Worm (Caenorhabditis elegans) whole organism, L4 larva: ENCODE measurements around the gene got-1.2.

ENCODE experiments used
- F44E2.7 ChIP-seq: fragments of 200-800 bp; sonication (Bioruptor generic); IDR thresholded peaks from 2 replicates; pipeline ENCODE4 v2.1.2; 2022; ENCODE audit warnings: missing genetic modification characterization, missing compliant biosample characterization
- R02D3.7 ChIP-seq: fragments of 150-350 bp; sonication (generic microtip); optimal IDR thresholded peaks from 3 replicates; lab custom pipeline; 2014; ENCODE audit warnings: missing biosample characterization, missing genetic modification characterization
- Y75B8A.6 ChIP-seq: fragments of 200-800 bp; sonication (Bioruptor generic); IDR thresholded peaks from 2 replicates; pipeline ENCODE4 v1.3.6; 2022; ENCODE audit warnings: missing genetic modification reagents, missing genetic modification characterization, missing compliant biosample characterization
- aha-1 ChIP-seq: fragments of 150-350 bp; peaks from one replicate; lab custom pipeline; 2014; ENCODE audit warnings: missing biosample characterization, missing genetic modification characterization
- ama-1 ChIP-seq: fragments of 150-350 bp; optimal IDR thresholded peaks from 2 replicates; lab custom pipeline; 2014; ENCODE audit warnings: inconsistent platforms, mixed read lengths
- arid-1 ChIP-seq: fragments of 200-800 bp; sonication (Bioruptor generic); conservative IDR thresholded peaks from 2 replicates; pipeline ENCODE4 v1.3.6; 2022; ENCODE audit warnings: missing genetic modification reagents, missing genetic modification characterization, missing compliant biosample characterization
- attf-4 ChIP-seq: sonication (generic microtip); optimal IDR thresholded peaks from 3 replicates; lab custom pipeline; 2017; ENCODE audit warnings: missing biosample characterization, missing genetic modification characterization
- ceh-20 ChIP-seq: fragments of 200-800 bp; sonication (Bioruptor generic); IDR thresholded peaks from 2 replicates; pipeline ENCODE4 v1.3.6; 2022; ENCODE audit warnings: missing genetic modification reagents, missing genetic modification characterization, missing compliant biosample characterization
- ceh-44 ChIP-seq: fragments of 200-800 bp; sonication (Bioruptor generic); IDR thresholded peaks from 2 replicates; pipeline ENCODE4 v1.3.6; 2022; ENCODE audit warnings: missing genetic modification reagents, missing genetic modification characterization, missing compliant biosample characterization
- ces-1 ChIP-seq: fragments of 150-350 bp; sonication (generic microtip); optimal IDR thresholded peaks from 4 replicates; lab custom pipeline; 2014; ENCODE audit warnings: missing biosample characterization, missing genetic modification reagents, missing genetic modification characterization
- cey-2 ChIP-seq: sonication (generic microtip); optimal IDR thresholded peaks from 3 replicates; lab custom pipeline; 2017; ENCODE audit warnings: missing genetic modification characterization, mild to moderate bottlenecking, missing compliant biosample characterization, antibody characterized with exemption, borderline replicate concordance; ENCODE audit not compliant: insufficient read depth
- ctbp-1 ChIP-seq: fragments of 200-800 bp; sonication (Bioruptor generic); IDR thresholded peaks from 2 replicates; pipeline ENCODE4 v1.3.6; 2022; ENCODE audit warnings: missing genetic modification reagents, missing genetic modification characterization, missing compliant biosample characterization
- daf-12 ChIP-seq: fragments of 150-350 bp; optimal IDR thresholded peaks from 2 replicates; lab custom pipeline; 2014; ENCODE audit warnings: missing biosample characterization, missing genetic modification reagents, missing genetic modification characterization
- daf-16 ChIP-seq, 3 experiments: sonication (generic microtip); optimal IDR thresholded peaks; 2 replicates each; lab custom pipeline; 2016 to 2017; ENCODE audit warnings: missing genetic modification characterization in 3 of 3, missing genetic modification reagents in 3 of 3, mild to moderate bottlenecking in 2 of 3, missing compliant biosample characterization in 2 of 3, missing biosample characterization in 1 of 3, moderate library complexity in 1 of 3
- daf-19 ChIP-seq: fragments of 200-800 bp; sonication (Bioruptor generic); conservative IDR thresholded peaks from 2 replicates; pipeline ENCODE4 v1.3.6; 2022; ENCODE audit warnings: missing genetic modification characterization, missing compliant biosample characterization
- dmd-8 ChIP-seq: fragments of 200-800 bp; sonication (Bioruptor generic); IDR thresholded peaks from 2 replicates; pipeline ENCODE4 v1.3.6; 2022; ENCODE audit warnings: missing genetic modification characterization, missing compliant biosample characterization
- dve-1 ChIP-seq: sonication (generic microtip); optimal IDR thresholded peaks from 2 replicates; lab custom pipeline; 2017; ENCODE audit warnings: antibody characterized with exemption, mild to moderate bottlenecking, missing genetic modification characterization, missing compliant biosample characterization; ENCODE audit not compliant: insufficient read depth
- egl-43 ChIP-seq: fragments of 200-800 bp; sonication (Bioruptor generic); IDR thresholded peaks from 2 replicates; pipeline ENCODE4 v1.3.6; 2022; ENCODE audit warnings: missing genetic modification reagents, missing genetic modification characterization, missing compliant biosample characterization
- fkh-10 ChIP-seq: fragments of 150-350 bp; optimal IDR thresholded peaks from 2 replicates; lab custom pipeline; 2014; ENCODE audit warnings: missing biosample characterization, missing genetic modification reagents, missing genetic modification characterization
- hif-1 ChIP-seq, 2 experiments: sonication (generic microtip); optimal IDR thresholded peaks; 2 replicates each; lab custom pipeline; 2016 to 2017; ENCODE audit warnings: missing compliant biosample characterization in 2 of 2, missing genetic modification characterization in 2 of 2, missing genetic modification reagents in 2 of 2, missing genotype in 2 of 2, mild to moderate bottlenecking in 1 of 2
- hlh-11 ChIP-seq: fragments of 200-800 bp; sonication (Bioruptor generic); optimal IDR thresholded peaks from 2 replicates; lab custom pipeline; 2018; ENCODE audit warnings: mild to moderate bottlenecking, missing genetic modification characterization, missing compliant biosample characterization
- hlh-30 ChIP-seq: sonication (generic microtip); optimal IDR thresholded peaks from 2 replicates; lab custom pipeline; 2017; ENCODE audit warnings: antibody characterized with exemption, mild to moderate bottlenecking, missing genetic modification characterization, missing compliant biosample characterization; ENCODE audit not compliant: insufficient read depth
- hmg-1.1 ChIP-seq: fragments of 200-800 bp; sonication (Bioruptor generic); IDR thresholded peaks from 2 replicates; pipeline ENCODE4 v1.3.6; 2022; ENCODE audit warnings: missing genetic modification reagents, missing genetic modification characterization, missing compliant biosample characterization
- lim-7 ChIP-seq: fragments of 200-800 bp; sonication (Bioruptor generic); IDR thresholded peaks from 2 replicates; pipeline ENCODE4 v1.3.6; 2022; ENCODE audit warnings: missing genetic modification characterization, missing compliant biosample characterization
- lin-38 ChIP-seq: fragments of 200-800 bp; sonication (Bioruptor generic); IDR thresholded peaks from 2 replicates; pipeline ENCODE4 v1.3.6; 2022; ENCODE audit warnings: missing genetic modification reagents, missing genetic modification characterization, missing compliant biosample characterization
- mxl-3 ChIP-seq: fragments of 200-800 bp; sonication (Bioruptor generic); optimal IDR thresholded peaks from 2 replicates; lab custom pipeline; 2018; ENCODE audit warnings: mild to moderate bottlenecking, missing genetic modification characterization, missing compliant biosample characterization
- nhr-11 ChIP-seq: fragments of 150-350 bp; optimal IDR thresholded peaks from 2 replicates; lab custom pipeline; 2014; ENCODE audit warnings: missing biosample characterization, missing genetic modification characterization
- nhr-111 ChIP-seq: fragments of 200-800 bp; sonication (Bioruptor generic); optimal IDR thresholded peaks from 2 replicates; lab custom pipeline; 2018; ENCODE audit warnings: mild to moderate bottlenecking, missing genetic modification characterization, missing compliant biosample characterization
- nhr-48 ChIP-seq: sonication (generic microtip); optimal IDR thresholded peaks from 2 replicates; lab custom pipeline; 2016; ENCODE audit warnings: mild to moderate bottlenecking, missing genetic modification characterization, missing compliant biosample characterization
- pha-4 ChIP-seq, 2 experiments: fragments of 150-350 bp in 1 of 2; fragments of 200-800 bp in 1 of 2; sonication (Bioruptor generic) in 1 of 2; IDR thresholded peaks in 1 of 2; optimal IDR thresholded peaks in 1 of 2; 2 replicates each; pipeline versions ENCODE4 v1.3.6 to Lab custom; 2014 to 2022; ENCODE audit warnings: missing genetic modification characterization in 2 of 2, missing genetic modification reagents in 2 of 2, missing biosample characterization in 1 of 2, missing compliant biosample characterization in 1 of 2
- rbr-2 ChIP-seq: sonication (generic microtip); optimal IDR thresholded peaks from 2 replicates; lab custom pipeline; 2016; ENCODE audit warnings: missing genotype, missing genetic modification characterization, missing compliant biosample characterization
- skn-1 ChIP-seq: fragments of 150-350 bp; optimal IDR thresholded peaks from 2 replicates; lab custom pipeline; 2014; ENCODE audit warnings: missing biosample characterization, missing genetic modification characterization
- snpc-4 ChIP-seq: fragments of 150-350 bp; optimal IDR thresholded peaks from 2 replicates; lab custom pipeline; 2014; ENCODE audit warnings: missing biosample characterization, missing genetic modification characterization
- spr-3 ChIP-seq: fragments of 200-800 bp; sonication (Bioruptor generic); optimal IDR thresholded peaks from 2 replicates; lab custom pipeline; 2018; ENCODE audit warnings: mild to moderate bottlenecking, missing genetic modification characterization, missing compliant biosample characterization
- unc-62 ChIP-seq, 3 experiments: fragments of 150-350 bp in 1 of 3; sonication (generic microtip); optimal IDR thresholded peaks in 2 of 3; peaks in 1 of 3; 1 replicate in 1 of 3; 2 replicates in 2 of 3; lab custom pipeline; 2014 to 2017; ENCODE audit warnings: missing biosample characterization in 3 of 3, missing genetic modification characterization in 3 of 3, missing genetic modification reagents in 3 of 3, missing genotype in 1 of 3

got-1.2 gene

DNA sequence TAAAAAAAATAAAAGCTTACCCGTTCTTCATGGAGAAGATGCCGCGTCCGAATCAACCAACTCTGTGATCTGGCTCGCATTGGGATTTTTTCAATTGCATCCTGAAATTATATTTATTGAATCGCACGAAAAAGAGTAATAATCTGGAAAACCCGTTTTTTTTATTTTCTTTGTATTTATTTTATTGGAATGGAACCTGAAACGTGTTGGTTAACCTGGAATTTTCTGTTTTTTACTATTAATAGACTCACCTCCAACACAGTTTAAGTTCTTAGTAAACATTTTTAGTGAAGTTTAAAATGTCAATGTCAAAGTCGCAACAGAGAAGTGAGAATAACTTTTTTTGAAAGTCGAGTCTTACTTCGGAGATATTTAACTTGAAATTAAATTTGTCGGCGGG lies 25.3 kb upstream of the got-1.2 start:
- no peak for TF ChIP-seq attf-4 (tag; lab: Kevin White, UChicago)
- TF ChIP-seq hmg-1.1 (GFP tag; lab: Robert Waterston, UW) = no peak
- TF ChIP-seq nhr-48 = no peak
- TF ChIP-seq daf-19 = no peak
- TF ChIP-seq aha-1 (tag; lab: Kevin White, UChicago) = peak; percentile 52
- TF ChIP-seq arid-1 (GFP tag; lab: Robert Waterston, UW) = no peak
- TF ChIP-seq lin-38 (GFP tag; lab: Robert Waterston, UW) = no peak
- TF ChIP-seq hif-1 (tag; optimal IDR thresholded peaks at IDR 0.05; lab: Kevin White, UChicago) = no peak
- no peak for TF ChIP-seq snpc-4 (tag; lab: Kevin White, UChicago)

DNA sequence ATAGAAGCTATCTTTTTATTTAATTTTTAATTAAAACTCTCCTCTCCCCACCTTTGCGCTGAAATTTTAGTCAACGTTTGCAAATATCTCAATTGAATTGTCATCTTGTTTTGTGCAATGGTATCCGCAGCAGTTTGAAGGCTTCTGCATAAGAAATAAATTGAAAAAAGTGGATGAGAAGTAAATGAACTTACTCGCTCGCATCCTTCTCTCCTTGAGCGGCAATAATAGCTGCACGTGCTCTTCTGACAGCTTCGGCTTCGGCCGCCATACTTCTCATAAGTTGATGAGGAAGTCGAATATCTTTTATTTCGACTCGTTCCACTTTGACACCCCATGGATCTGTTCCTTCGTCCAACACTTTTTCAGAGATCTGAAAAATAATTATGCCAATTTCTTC lies 23.9 kb upstream of the got-1.2 start:
- TF ChIP-seq hlh-11 (tag; lab: Kevin White, UChicago) = no peak
- peak; percentile 32 for TF ChIP-seq ces-1 (GFP tag; lab: Kevin White, UChicago)
- no peak for TF ChIP-seq Y75B8A.6 (GFP tag; lab: Robert Waterston, UW)
- no peak for TF ChIP-seq skn-1 (tag; lab: Kevin White, UChicago)
- no peak for TF ChIP-seq cey-2 (tag; lab: Kevin White, UChicago)
- no peak for TF ChIP-seq ama-1 (lab: Kevin White, UChicago)
- TF ChIP-seq daf-12 (tag; lab: Kevin White, UChicago) = no peak
- TF ChIP-seq fkh-10 (GFP tag; lab: Kevin White, UChicago) = peak; percentile 68
- TF ChIP-seq ceh-44 (GFP tag; lab: Robert Waterston, UW) = no peak
- no peak for TF ChIP-seq nhr-111 (GFP tag; lab: Kevin White, UChicago)
- TF ChIP-seq F44E2.7 (GFP tag; lab: Robert Waterston, UW) = no peak

DNA sequence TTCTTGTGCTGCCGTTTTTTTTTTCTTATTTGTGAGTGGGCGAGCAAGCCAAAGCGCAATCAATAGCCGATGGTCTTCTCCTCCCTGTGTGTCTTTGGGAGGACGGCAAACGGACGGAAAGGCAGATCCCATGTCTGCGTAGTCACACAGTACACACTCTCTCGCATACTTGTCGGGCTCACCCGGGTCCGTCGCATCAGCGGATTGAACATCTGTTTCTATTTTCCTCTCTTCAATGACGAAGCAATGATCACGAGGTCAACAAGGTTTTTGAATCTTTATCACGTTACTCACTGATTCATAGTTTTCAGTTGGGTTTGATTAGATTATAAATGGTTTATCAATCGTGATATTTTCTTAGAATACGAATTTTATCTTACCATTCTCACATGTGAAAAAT lies 22.6 kb upstream of the got-1.2 start:
- TF ChIP-seq hlh-30 (tag; lab: Kevin White, UChicago) (peak; percentile 66), R02D3.7 (tag; lab: Kevin White, UChicago) (no peak), hlh-11 (tag; lab: Kevin White, UChicago) (peak; percentile 81), nhr-11 (tag; lab: Kevin White, UChicago) (peak; percentile 3), daf-16 (GFP tag; optimal IDR thresholded peaks at IDR 0.05; lab: Kevin White, UChicago) (peak in 1 of 2 experiments; percentile 74), daf-16 (tag; optimal IDR thresholded peaks at IDR 0.05; lab: Kevin White, UChicago) (no peak), hif-1 (tag; optimal IDR thresholded peaks at IDR 0.05; lab: Kevin White, UChicago) (peak in 1 of 2 experiments; percentile 10), pha-4 (GFP tag; IDR thresholded peaks at IDR 0.05; lab: Robert Waterston, UW) (no peak), pha-4 (tag; optimal IDR thresholded peaks at IDR 0.05; lab: Kevin White, UChicago) (no peak), unc-62 (GFP tag; optimal IDR thresholded peaks at IDR 0.05 in 1 of 2; lab: Kevin White, UChicago) (peak in 1 of 2 experiments; percentile 66), unc-62 (tag; optimal IDR thresholded peaks at IDR 0.05; lab: Kevin White, UChicago) (no peak), mxl-3 (no peak), lim-7 (GFP tag; lab: Robert Waterston, UW) (no peak), ctbp-1 (GFP tag; lab: Robert Waterston, UW) (0 out of 2 replicates have a peak, but pooled peaks have one; percentile 17)

DNA sequence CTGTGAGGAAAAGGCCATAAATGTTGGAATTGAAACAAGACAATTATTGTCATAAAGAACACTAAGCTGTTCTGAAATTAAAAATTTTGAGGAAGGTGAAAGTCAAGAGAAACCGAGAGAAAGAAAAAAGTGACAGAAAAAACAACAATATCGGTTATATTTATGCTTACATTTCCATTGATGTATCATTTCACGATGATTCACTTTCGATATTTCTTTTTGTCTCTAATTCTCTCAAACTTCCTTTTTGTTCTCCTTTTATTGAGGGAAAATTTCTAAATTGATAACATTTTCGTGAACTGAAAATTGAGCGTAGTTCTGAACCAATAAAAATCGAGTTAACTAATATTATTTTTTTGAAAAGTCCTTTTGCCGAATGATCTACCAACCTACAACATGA lies 22.0 kb upstream of the got-1.2 start:
- TF ChIP-seq ceh-20 (GFP tag; lab: Robert Waterston, UW) = no peak
- no peak for TF ChIP-seq ceh-44 (GFP tag; lab: Robert Waterston, UW)
- no peak for TF ChIP-seq rbr-2 (tag; lab: Kevin White, UChicago)
- TF ChIP-seq egl-43 = no peak
- no peak for TF ChIP-seq spr-3 (GFP tag; lab: Kevin White, UChicago)
- peak; percentile 46 for TF ChIP-seq dve-1 (tag; lab: Kevin White, UChicago)
- TF ChIP-seq daf-16 (GFP tag; optimal IDR thresholded peaks at IDR 0.05; lab: Kevin White, UChicago) = no peak
- peak; percentile 24 for TF ChIP-seq daf-16 (tag; optimal IDR thresholded peaks at IDR 0.05; lab: Kevin White, UChicago)
- TF ChIP-seq pha-4 (GFP tag; IDR thresholded peaks at IDR 0.05; lab: Robert Waterston, UW) = no peak
- peak; percentile 35 for TF ChIP-seq pha-4 (tag; optimal IDR thresholded peaks at IDR 0.05; lab: Kevin White, UChicago)
- no peak for TF ChIP-seq dmd-8 (GFP tag; lab: Robert Waterston, UW)
- TF ChIP-seq fkh-10 (GFP tag; lab: Kevin White, UChicago) = no peak
